Worm (Caenorhabditis elegans) whole organism, L3 larva: Measurements from ENCODE around the gene ZK673.2.

Experiments used
- ZK546.5 ChIP-seq: sonication (generic microtip); optimal IDR thresholded peaks from 2 replicates; lab custom pipeline; 2017; ENCODE audit warnings: missing biosample characterization, missing genetic modification characterization
- aly-2 ChIP-seq: fragments of 150-350 bp; optimal IDR thresholded peaks from 2 replicates; lab custom pipeline; 2014; ENCODE audit warnings: missing biosample characterization, missing genetic modification characterization
- ceh-28 ChIP-seq: fragments of 150-350 bp; optimal IDR thresholded peaks from 2 replicates; lab custom pipeline; 2014; ENCODE audit warnings: missing biosample characterization, missing genetic modification reagents, missing genetic modification characterization
- ceh-9 ChIP-seq: sonication (generic microtip); optimal IDR thresholded peaks from 2 replicates; lab custom pipeline; 2018; ENCODE audit warnings: missing biosample characterization, missing genetic modification characterization
- egl-27 ChIP-seq: sonication (generic microtip); optimal IDR thresholded peaks from 4 replicates; lab custom pipeline; 2017; ENCODE audit warnings: missing biosample characterization, missing genetic modification reagents, missing genetic modification characterization
- egl-5 ChIP-seq: fragments of 150-350 bp; optimal IDR thresholded peaks from 2 replicates; lab custom pipeline; 2017; ENCODE audit warnings: missing biosample characterization, missing genetic modification reagents, missing genetic modification characterization, inconsistent platforms
- elt-1 ChIP-seq: fragments of 150-350 bp; optimal IDR thresholded peaks from 2 replicates; lab custom pipeline; 2014; ENCODE audit warnings: missing biosample characterization, missing genetic modification characterization
- elt-2 ChIP-seq: sonication (generic microtip); optimal IDR thresholded peaks from 2 replicates; lab custom pipeline; 2016; ENCODE audit warnings: missing genetic modification reagents, mild to moderate bottlenecking, missing genetic modification characterization, missing compliant biosample characterization
- elt-3 ChIP-seq, 3 experiments: fragments of 150-350 bp in 1 of 3; sonication (generic microtip) in 2 of 3; optimal IDR thresholded peaks; 2 replicates in 2 of 3; 4 replicates in 1 of 3; lab custom pipeline; 2014 to 2017; ENCODE audit warnings: missing biosample characterization in 3 of 3, missing genetic modification characterization in 3 of 3
- fkh-10 ChIP-seq: sonication (generic microtip); optimal IDR thresholded peaks from 2 replicates; lab custom pipeline; 2017; ENCODE audit warnings: missing biosample characterization, missing genetic modification reagents, missing genetic modification characterization
- fkh-2 ChIP-seq: fragments of 150-350 bp; optimal IDR thresholded peaks from 2 replicates; lab custom pipeline; 2014; ENCODE audit warnings: missing biosample characterization, missing genetic modification reagents, missing genetic modification characterization
- fos-1 ChIP-seq: fragments of 150-350 bp; optimal IDR thresholded peaks from 2 replicates; lab custom pipeline; 2014; ENCODE audit warnings: missing biosample characterization, missing genetic modification characterization
- hmg-11 ChIP-seq: sonication (generic microtip); optimal IDR thresholded peaks from 2 replicates; lab custom pipeline; 2016; ENCODE audit warnings: missing genetic modification characterization, missing compliant biosample characterization
- lin-15B ChIP-seq: fragments of 150-350 bp; optimal IDR thresholded peaks from 2 replicates; lab custom pipeline; 2014; ENCODE audit warnings: missing biosample characterization, missing genetic modification characterization
- lin-39 ChIP-seq: fragments of 150-350 bp; optimal IDR thresholded peaks from 2 replicates; lab custom pipeline; 2018; ENCODE audit warnings: missing biosample characterization, missing genetic modification reagents, missing genetic modification characterization
- lsy-12 ChIP-seq: sonication (generic microtip); optimal IDR thresholded peaks from 2 replicates; lab custom pipeline; 2016; ENCODE audit warnings: mild to moderate bottlenecking, missing genetic modification characterization, missing compliant biosample characterization
- nfya-1 ChIP-seq: sonication (generic microtip); optimal IDR thresholded peaks from 2 replicates; lab custom pipeline; 2017; ENCODE audit warnings: missing genetic modification characterization, mild to moderate bottlenecking, missing compliant biosample characterization, antibody characterized with exemption, moderate library complexity; ENCODE audit not compliant: insufficient read depth
- nhr-11 ChIP-seq: fragments of 150-350 bp; optimal IDR thresholded peaks from 2 replicates; lab custom pipeline; 2014; ENCODE audit warnings: missing biosample characterization, missing genetic modification characterization
- nhr-12 ChIP-seq: fragments of 150-350 bp; optimal IDR thresholded peaks from 2 replicates; lab custom pipeline; 2014; ENCODE audit warnings: missing biosample characterization, missing genetic modification characterization
- nhr-23 ChIP-seq: fragments of 150-350 bp; optimal IDR thresholded peaks from 2 replicates; lab custom pipeline; 2014; ENCODE audit warnings: missing biosample characterization, missing genetic modification reagents, missing genetic modification characterization
- nhr-237 ChIP-seq: fragments of 150-350 bp; optimal IDR thresholded peaks from 2 replicates; lab custom pipeline; 2014; ENCODE audit warnings: missing biosample characterization, missing genetic modification characterization
- nhr-25 ChIP-seq: sonication (generic microtip); optimal IDR thresholded peaks from 2 replicates; lab custom pipeline; 2017; ENCODE audit warnings: missing biosample characterization, missing genetic modification characterization
- nhr-28 ChIP-seq: fragments of 150-350 bp; optimal IDR thresholded peaks from 2 replicates; lab custom pipeline; 2014; ENCODE audit warnings: missing biosample characterization, missing genetic modification characterization
- nhr-43 ChIP-seq: sonication (generic microtip); optimal IDR thresholded peaks from 2 replicates; lab custom pipeline; 2016; ENCODE audit warnings: mild to moderate bottlenecking, missing genetic modification characterization, missing compliant biosample characterization; ENCODE audit not compliant: poor library complexity, severe bottlenecking
- nhr-67 ChIP-seq: fragments of 150-350 bp; optimal IDR thresholded peaks from 2 replicates; lab custom pipeline; 2014; ENCODE audit warnings: missing biosample characterization, missing genetic modification characterization
- nhr-76 ChIP-seq: fragments of 150-350 bp; sonication (generic microtip); optimal IDR thresholded peaks from 5 replicates; lab custom pipeline; 2014; ENCODE audit warnings: missing biosample characterization, missing genetic modification characterization
- nhr-77 ChIP-seq: fragments of 150-350 bp; optimal IDR thresholded peaks from 2 replicates; lab custom pipeline; 2014; ENCODE audit warnings: missing biosample characterization, missing genetic modification characterization
- sea-2 ChIP-seq: fragments of 150-350 bp; sonication (generic microtip); optimal IDR thresholded peaks from 4 replicates; lab custom pipeline; 2014; ENCODE audit warnings: missing biosample characterization, missing genetic modification reagents, missing genetic modification characterization
- snpc-4 ChIP-seq: fragments of 150-350 bp; optimal IDR thresholded peaks from 2 replicates; lab custom pipeline; 2014; ENCODE audit warnings: missing biosample characterization, missing genetic modification characterization
- tbx-2 ChIP-seq: sonication (generic microtip); optimal IDR thresholded peaks from 2 replicates; lab custom pipeline; 2016; ENCODE audit warnings: mild to moderate bottlenecking, missing genetic modification characterization, missing compliant biosample characterization
- unc-39 ChIP-seq: sonication (generic microtip); optimal IDR thresholded peaks from 4 replicates; lab custom pipeline; 2017; ENCODE audit warnings: missing biosample characterization, missing genetic modification characterization
- unc-62 ChIP-seq: fragments of 150-350 bp; sonication (generic microtip); optimal IDR thresholded peaks from 4 replicates; lab custom pipeline; 2014; ENCODE audit warnings: missing biosample characterization, missing genetic modification reagents, missing genetic modification characterization
- ztf-4 ChIP-seq: fragments of 150-350 bp; optimal IDR thresholded peaks from 2 replicates; lab custom pipeline; 2014; ENCODE audit warnings: missing biosample characterization, missing genetic modification characterization

Gene ZK673.2

DNA sequence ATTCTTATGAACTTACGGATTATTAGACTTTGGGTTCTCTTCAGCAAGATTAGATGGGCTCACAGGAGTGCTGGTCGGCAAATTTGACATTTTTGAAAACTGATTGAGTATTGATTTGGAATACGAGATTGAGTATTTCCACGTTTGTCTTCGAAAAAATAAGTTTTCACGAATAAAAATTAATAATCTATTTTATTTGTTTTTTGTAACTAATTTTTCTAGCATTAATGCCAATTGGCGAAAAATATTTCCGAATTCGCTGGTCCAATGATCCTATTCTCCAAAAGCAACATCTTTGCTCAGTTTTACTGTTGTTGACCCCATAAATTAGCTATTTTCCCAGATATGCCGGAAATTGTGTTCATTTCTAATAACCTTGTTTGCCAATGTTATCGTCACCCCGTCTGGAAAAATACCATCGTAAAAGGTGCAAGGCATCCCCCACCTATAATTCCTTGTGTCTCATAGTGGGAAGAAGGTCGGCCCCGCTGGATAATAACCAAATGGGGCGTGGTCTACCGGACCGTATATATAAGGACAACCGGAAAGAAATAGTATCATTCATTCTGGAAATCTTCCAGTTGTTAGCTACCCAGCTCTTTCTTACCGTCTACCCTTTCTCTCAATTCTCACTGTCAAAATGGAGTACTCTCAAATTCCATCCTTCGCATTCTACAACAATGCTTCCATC lies 16.3 kb downstream of the ZK673.2 start, which contains the start of the genes ZK673.6 and sdz-37:
Gene ZK673.6 (minus strand): TSS at position 101 of the 691 bp plus-strand sequence.
Gene sdz-37 (plus strand): TSS at position 641 of the 691 bp plus-strand sequence.
- no peak for TF ChIP-seq lin-39 (tag; lab: Kevin White, UChicago)
- TF ChIP-seq nhr-11 (tag; lab: Kevin White, UChicago), result no peak
- TF ChIP-seq egl-5 (tag; lab: Kevin White, UChicago), result no peak
- TF ChIP-seq fkh-10 (GFP tag; lab: Kevin White, UChicago), result no peak
- no peak for TF ChIP-seq elt-3 (tag; optimal IDR thresholded peaks at IDR 0.05; lab: Kevin White, UChicago)
- no peak for TF ChIP-seq fos-1
- TF ChIP-seq nhr-76 (tag; lab: Kevin White, UChicago), result no peak
- no peak for TF ChIP-seq lin-15B (tag; lab: Kevin White, UChicago)
- TF ChIP-seq ZK546.5 (tag; lab: Kevin White, UChicago), result no peak
- TF ChIP-seq ceh-9 (tag; lab: Kevin White, UChicago), result no peak
- no peak for TF ChIP-seq nhr-25 (tag; lab: Kevin White, UChicago)
- TF ChIP-seq aly-2 (tag; lab: Kevin White, UChicago), result no peak
- TF ChIP-seq fkh-2 (tag; lab: Kevin White, UChicago), result no peak
- TF ChIP-seq sea-2 (GFP tag; lab: Kevin White, UChicago), result no peak
- TF ChIP-seq elt-2, result no peak
- TF ChIP-seq elt-1 (tag; lab: Kevin White, UChicago), result no peak
- TF ChIP-seq nhr-28 (tag; lab: Kevin White, UChicago), result no peak

DNA sequence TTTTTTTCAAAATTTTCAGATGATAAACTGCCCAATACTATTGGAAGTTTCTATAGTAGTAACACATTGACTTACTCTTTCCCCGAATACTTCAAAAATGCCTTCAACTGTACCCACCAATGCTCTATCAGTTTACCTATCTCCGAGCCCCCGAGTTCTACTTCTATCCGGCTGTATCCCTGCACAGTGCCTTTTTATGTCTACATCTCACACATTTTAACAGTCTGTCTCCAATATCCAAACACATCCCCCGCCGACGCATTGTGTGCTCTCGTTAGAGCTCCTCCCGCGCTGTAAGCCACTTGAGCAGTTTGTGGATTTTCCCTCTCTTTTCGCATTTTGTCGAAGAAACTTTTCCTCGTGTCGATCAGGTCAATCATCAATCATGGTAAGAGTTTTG lies 18.5 kb downstream of the ZK673.2 start, which contains the start of gene tnc-2:
Gene tnc-2 (plus strand): TSS at position 301 of the 400 bp plus-strand sequence.
- TF ChIP-seq nhr-43 (tag; lab: Kevin White, UChicago), result no peak
- TF ChIP-seq nhr-12 (tag; lab: Kevin White, UChicago), result no peak
- no peak for TF ChIP-seq sea-2 (GFP tag; lab: Kevin White, UChicago)
- TF ChIP-seq snpc-4 (tag; lab: Kevin White, UChicago), result no peak
- TF ChIP-seq nhr-76 (tag; lab: Kevin White, UChicago), result no peak
- TF ChIP-seq egl-27, result no peak
- TF ChIP-seq hmg-11, result no peak
- TF ChIP-seq nfya-1 (tag; lab: Kevin White, UChicago), result no peak
- no peak for TF ChIP-seq unc-39
- no peak for TF ChIP-seq lsy-12 (tag; lab: Kevin White, UChicago)
- no peak for TF ChIP-seq elt-2

DNA sequence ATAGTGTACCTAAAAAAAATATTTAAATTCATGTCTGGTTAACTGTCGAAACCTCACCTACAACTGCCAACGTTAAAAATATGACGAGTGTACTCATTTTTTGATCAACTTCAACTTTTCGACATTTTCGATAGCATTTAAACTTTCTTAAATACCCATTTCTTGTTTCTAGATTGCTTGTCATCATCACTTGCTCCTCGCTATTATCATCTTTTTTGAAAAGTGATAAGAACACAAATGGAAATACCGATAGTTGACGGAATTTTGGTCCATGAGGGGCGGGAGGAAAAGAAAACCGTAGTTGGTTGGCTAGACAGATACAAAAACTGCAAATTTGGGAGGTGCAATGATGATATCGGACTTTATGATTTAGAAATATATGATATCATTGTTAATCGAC lies 22.1 kb downstream of the ZK673.2 start, which contains the start of gene clec-143:
Gene clec-143 (minus strand): TSS at position 139 of the 400 bp plus-strand sequence.
- TF ChIP-seq egl-27 (no peak), hmg-11 (no peak), elt-2 (peak; percentile 59)

DNA sequence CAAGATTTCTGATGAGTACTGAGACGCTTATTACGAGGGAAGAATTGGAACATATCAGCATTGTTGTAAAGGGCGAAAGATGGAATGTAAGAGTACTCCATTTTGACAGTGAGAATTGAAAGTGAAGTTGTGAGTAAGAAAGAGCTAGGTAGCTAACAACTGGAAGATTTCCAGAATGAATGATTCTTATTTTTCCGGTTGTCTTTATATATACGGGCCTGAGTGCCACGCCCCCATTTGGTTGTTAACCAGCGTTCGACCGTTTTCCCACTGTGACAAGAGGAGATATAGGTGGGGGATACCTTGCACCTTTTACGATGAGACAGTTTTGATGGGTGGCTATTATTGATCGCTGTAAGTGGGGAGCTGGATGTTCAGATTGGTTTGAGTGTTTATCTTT lies 23.2 kb downstream of the ZK673.2 start, which contains the start of gene ZK666.1:
Gene ZK666.1 (minus strand): TSS at position 101 of the 400 bp plus-strand sequence.
- TF ChIP-seq nhr-77 (tag; lab: Kevin White, UChicago) (no peak), egl-5 (tag; lab: Kevin White, UChicago) (no peak), snpc-4 (tag; lab: Kevin White, UChicago) (no peak), elt-3 (tag; optimal IDR thresholded peaks at IDR 0.05; lab: Kevin White, UChicago) (no peak), nhr-23 (tag; lab: Kevin White, UChicago) (no peak), ceh-9 (tag; lab: Kevin White, UChicago) (no peak), nhr-237 (tag; lab: Kevin White, UChicago) (no peak)

DNA sequence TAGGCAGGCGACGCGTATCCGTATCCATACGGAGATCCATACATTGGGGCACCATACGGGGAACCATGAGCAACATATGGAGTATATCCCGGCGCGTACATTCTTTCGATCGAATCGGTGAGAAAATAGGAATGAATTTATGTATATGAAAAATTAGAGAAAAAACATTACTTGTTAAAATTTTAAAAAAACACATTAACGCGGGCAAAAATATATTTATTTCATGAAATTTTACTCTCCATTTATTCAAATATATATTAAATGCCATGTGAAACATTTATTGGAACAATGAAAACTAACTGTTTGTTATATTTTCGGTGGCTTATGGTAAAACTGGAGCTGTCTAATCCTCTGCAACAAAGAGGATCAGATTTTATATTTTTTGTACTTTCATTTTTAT lies 23.7 kb downstream of the ZK673.2 start, which contains the start of gene ZK666.2:
Gene ZK666.2 (minus strand): TSS at position 101 of the 400 bp plus-strand sequence.
- TF ChIP-seq ztf-4 (no peak), nhr-67 (tag; lab: Kevin White, UChicago) (no peak), elt-2 (no peak), nhr-43 (tag; lab: Kevin White, UChicago) (no peak), nfya-1 (tag; lab: Kevin White, UChicago) (no peak), aly-2 (tag; lab: Kevin White, UChicago) (no peak), tbx-2 (tag; lab: Kevin White, UChicago) (no peak), fkh-2 (tag; lab: Kevin White, UChicago) (no peak), ceh-28 (tag; lab: Kevin White, UChicago) (no peak), nhr-23 (tag; lab: Kevin White, UChicago) (no peak), unc-62 (GFP tag; lab: Kevin White, UChicago) (no peak)
